Fruit fly (Drosophila melanogaster) whole organism, wandering third instar larva: ENCODE data around the gene CG7781.

Source experiments
- Abd-B ChIP-seq: fragments of >200 bp; optimal IDR thresholded peaks from 2 replicates; lab custom pipeline; 2017; ENCODE audit warnings: missing biosample characterization, missing genetic modification characterization
- CG32264 ChIP-seq: fragments of 200-800 bp; sonication (Bioruptor generic); optimal IDR thresholded peaks from 2 replicates; lab custom pipeline; 2016; ENCODE audit warnings: missing biosample characterization, missing genetic modification characterization
- CG9705 ChIP-seq: fragments of 200-800 bp; sonication (Bioruptor generic); optimal IDR thresholded peaks from 2 replicates; lab custom pipeline; 2018; ENCODE audit warnings: missing biosample characterization, mild to moderate bottlenecking, missing genetic modification characterization
- CrebA ChIP-seq: fragments of 200-800 bp; sonication (Bioruptor generic); optimal IDR thresholded peaks from 2 replicates; lab custom pipeline; 2016; ENCODE audit warnings: missing biosample characterization, mild to moderate bottlenecking, missing genetic modification characterization, borderline replicate concordance
- Dfd ChIP-seq: fragments of >200 bp; optimal IDR thresholded peaks from 2 replicates; lab custom pipeline; 2017; ENCODE audit warnings: missing biosample characterization, missing genetic modification characterization
- Dif ChIP-seq: fragments of 200-275, 200-300 bp; sonication (Bioruptor generic); optimal IDR thresholded peaks from 2 replicates; lab custom pipeline; 2018; ENCODE audit warnings: missing biosample characterization, missing genetic modification characterization; ENCODE audit not compliant: partially characterized antibody
- GATAd ChIP-seq: sonication (Bioruptor generic); optimal IDR thresholded peaks from 2 replicates; lab custom pipeline; 2016; ENCODE audit warnings: missing biosample characterization, missing genetic modification characterization
- HLH106 ChIP-seq: fragments of 200-800 bp; optimal IDR thresholded peaks from 3 replicates; lab custom pipeline; 2019; ENCODE audit warnings: missing biosample characterization, mild to moderate bottlenecking, missing genetic modification characterization, moderate library complexity
- Hnf4 ChIP-seq: fragments of 200-800 bp; sonication (Bioruptor generic); optimal IDR thresholded peaks from 2 replicates; lab custom pipeline; 2016; ENCODE audit warnings: missing biosample characterization, mild to moderate bottlenecking, missing genetic modification characterization
- Hr78 ChIP-seq: fragments of >200 bp; optimal IDR thresholded peaks from 2 replicates; lab custom pipeline; 2017; ENCODE audit warnings: missing biosample characterization, missing genetic modification characterization
- Hr83 ChIP-seq: fragments of 200-300 bp; sonication (Bioruptor generic); optimal IDR thresholded peaks from 2 replicates; lab custom pipeline; 2016; ENCODE audit warnings: missing biosample characterization, mild to moderate bottlenecking, missing genetic modification characterization, moderate library complexity; ENCODE audit not compliant: poor library complexity, severe bottlenecking
- Jra ChIP-seq: sonication (Bioruptor generic); optimal IDR thresholded peaks from 2 replicates; lab custom pipeline; 2016; ENCODE audit warnings: missing biosample characterization, missing genetic modification characterization
- Mio ChIP-seq: sonication (Bioruptor generic); optimal IDR thresholded peaks from 2 replicates; lab custom pipeline; 2016; ENCODE audit warnings: missing biosample characterization, missing genetic modification characterization
- Myc ChIP-seq: fragments of >200 bp; optimal IDR thresholded peaks from 2 replicates; lab custom pipeline; 2017
- N ChIP-seq: fragments of >200 bp; optimal IDR thresholded peaks from 2 replicates; lab custom pipeline; 2018; ENCODE audit warnings: missing biosample characterization, missing external identifiers, missing genetic modification characterization
- OdsH ChIP-seq: fragments of 200-800 bp; sonication (Bioruptor generic); optimal IDR thresholded peaks from 2 replicates; lab custom pipeline; 2016; ENCODE audit warnings: missing biosample characterization, mild to moderate bottlenecking, missing genetic modification characterization
- Rel ChIP-seq, 2 experiments: fragments of 200-800 bp; sonication (Bioruptor generic) in 1 of 2; optimal IDR thresholded peaks; 2 replicates in 1 of 2; 3 replicates in 1 of 2; lab custom pipeline; 2016 to 2019; ENCODE audit warnings: mild to moderate bottlenecking in 2 of 2, missing biosample characterization in 2 of 2, missing genetic modification characterization in 2 of 2, moderate library complexity in 1 of 2
- Sp1 ChIP-seq: fragments of 200-800 bp; sonication (Bioruptor generic); optimal IDR thresholded peaks from 3 replicates; lab custom pipeline; 2019; ENCODE audit warnings: missing biosample characterization, mild to moderate bottlenecking, missing genetic modification characterization, moderate library complexity
- Vsx2 ChIP-seq: fragments of 200-300, 225-300 bp; sonication (Bioruptor generic); optimal IDR thresholded peaks from 2 replicates; lab custom pipeline; 2018; ENCODE audit warnings: missing biosample characterization, missing genetic modification characterization; ENCODE audit not compliant: partially characterized antibody
- br ChIP-seq: fragments of 200-800 bp; sonication (Bioruptor generic); optimal IDR thresholded peaks from 2 replicates; lab custom pipeline; 2016; ENCODE audit warnings: missing biosample characterization, missing genetic modification characterization
- brk ChIP-seq: fragments of 200-800 bp; sonication (Bioruptor generic); optimal IDR thresholded peaks from 2 replicates; lab custom pipeline; 2016; ENCODE audit warnings: missing biosample characterization, mild to moderate bottlenecking, missing genetic modification characterization
- dl ChIP-seq, 2 experiments: fragments of 175-275, 200-275 bp in 1 of 2; fragments of 200-275 bp in 1 of 2; sonication (Bioruptor generic); optimal IDR thresholded peaks; lab custom pipeline; 2018; ENCODE audit warnings: mild to moderate bottlenecking in 2 of 2, missing biosample characterization in 2 of 2, missing genetic modification characterization in 2 of 2, moderate library complexity in 2 of 2; ENCODE audit not compliant: partially characterized antibody in 2 of 2, insufficient read depth in 1 of 2
- dmrt93B ChIP-seq: fragments of 200-800 bp; sonication (Bioruptor generic); optimal IDR thresholded peaks from 2 replicates; lab custom pipeline; 2018; ENCODE audit warnings: missing biosample characterization, mild to moderate bottlenecking, missing genetic modification characterization
- dsf ChIP-seq: sonication (Bioruptor generic); optimal IDR thresholded peaks from 2 replicates; lab custom pipeline; 2016; ENCODE audit warnings: missing biosample characterization, missing genetic modification characterization, borderline replicate concordance
- ey ChIP-seq: fragments of 200-800 bp; sonication (Bioruptor generic); optimal IDR thresholded peaks from 2 replicates; lab custom pipeline; 2016; ENCODE audit warnings: missing biosample characterization, missing genetic modification characterization
- foxo ChIP-seq, 2 experiments: fragments of 200-800 bp; sonication (Bioruptor generic); optimal IDR thresholded peaks; 2 replicates in 1 of 2; 3 replicates in 1 of 2; lab custom pipeline; 2016 to 2017; ENCODE audit warnings: missing biosample characterization in 2 of 2, missing genetic modification characterization in 2 of 2
- fru ChIP-seq: fragments of 200-800 bp; sonication (Bioruptor generic); optimal IDR thresholded peaks from 3 replicates; lab custom pipeline; 2016; ENCODE audit warnings: missing biosample characterization, mild to moderate bottlenecking, missing genetic modification characterization
- h ChIP-seq: fragments of 200-800 bp; sonication (Bioruptor generic); optimal IDR thresholded peaks from 3 replicates; lab custom pipeline; 2016; ENCODE audit warnings: missing biosample characterization, mild to moderate bottlenecking, missing genetic modification characterization
- jim ChIP-seq: fragments of 175-275, 200-325 bp; sonication (Bioruptor generic); optimal IDR thresholded peaks from 2 replicates; lab custom pipeline; 2016; ENCODE audit warnings: missing biosample characterization, mild to moderate bottlenecking, missing genetic modification characterization
- lola ChIP-seq: fragments of >200 bp; optimal IDR thresholded peaks from 2 replicates; lab custom pipeline; 2017; ENCODE audit warnings: missing biosample characterization, missing genetic modification characterization
- pan ChIP-seq: fragments of >200 bp; optimal IDR thresholded peaks from 2 replicates; lab custom pipeline; 2017
- psq ChIP-seq: fragments of 200-800 bp; sonication (Bioruptor generic); optimal IDR thresholded peaks from 3 replicates; lab custom pipeline; 2017; ENCODE audit warnings: missing biosample characterization, mild to moderate bottlenecking, missing genetic modification characterization, moderate library complexity
- rgr ChIP-seq: fragments of 200-800 bp; sonication (Bioruptor generic); optimal IDR thresholded peaks from 3 replicates; lab custom pipeline; 2016; ENCODE audit warnings: missing biosample characterization, mild to moderate bottlenecking, missing genetic modification characterization
- sage ChIP-seq: fragments of 200-800 bp; sonication (Bioruptor generic); optimal IDR thresholded peaks from 2 replicates; lab custom pipeline; 2016; ENCODE audit warnings: missing biosample characterization, mild to moderate bottlenecking, missing genetic modification characterization
- sv ChIP-seq: fragments of 200-800 bp; sonication (Bioruptor generic); optimal IDR thresholded peaks from 3 replicates; lab custom pipeline; 2016; ENCODE audit warnings: missing biosample characterization, missing genetic modification characterization
- tai ChIP-seq: sonication (Bioruptor generic); optimal IDR thresholded peaks from 2 replicates; lab custom pipeline; 2016; ENCODE audit warnings: missing biosample characterization, missing genetic modification characterization
- usp ChIP-seq: fragments of >200 bp; optimal IDR thresholded peaks from 2 replicates; lab custom pipeline; 2017; ENCODE audit warnings: missing biosample characterization, missing genetic modification characterization
- woc ChIP-seq: sonication (Bioruptor generic); optimal IDR thresholded peaks from 2 replicates; lab custom pipeline; 2016; ENCODE audit warnings: missing biosample characterization, mild to moderate bottlenecking, missing genetic modification characterization

CG7781 gene

dm6 chr2L:8292159-8292887 lies 32.9 kb downstream of the CG7781 start (continued):
- TF ChIP-seq ey (GFP tag; lab: Kevin White, UChicago) (peak; percentile 88), lola (GFP tag; lab: Kevin White, UChicago) (no peak), Myc (lab: Kevin White, UChicago) (no peak), woc (GFP tag; lab: Kevin White, UChicago) (peak; percentile 55), usp (no peak), Hnf4 (GFP tag; lab: Kevin White, UChicago) (peak; percentile 78), tai (GFP tag; lab: Kevin White, UChicago) (peak; percentile 80), Vsx2 (GFP tag; lab: Kevin White, UChicago) (no peak), dmrt93B (GFP tag; lab: Kevin White, UChicago) (peak; percentile 33)

dm6 chr2L:8290653-8291233 lies 34.5 kb downstream of the CG7781 start:
- TF ChIP-seq Sp1 (GFP tag; lab: Kevin White, UChicago): peak; percentile 85
- TF ChIP-seq GATAd (GFP tag; lab: Kevin White, UChicago): no peak
- TF ChIP-seq rgr (GFP tag; lab: Kevin White, UChicago): peak; percentile 83
- TF ChIP-seq Rel (GFP tag; optimal IDR thresholded peaks at IDR 0.05; lab: Kevin White, UChicago): peak; percentile 8
- peak; percentile 62 for TF ChIP-seq Rel (tag; optimal IDR thresholded peaks at IDR 0.05; lab: Kevin White, UChicago)
- peak; percentile 61 for TF ChIP-seq brk (GFP tag; lab: Kevin White, UChicago)
- TF ChIP-seq Hnf4 (GFP tag; lab: Kevin White, UChicago): peak; percentile 85
- TF ChIP-seq Mio (GFP tag; lab: Kevin White, UChicago): peak; percentile 15
- peak; percentile 59 for TF ChIP-seq CG32264 (GFP tag; lab: Kevin White, UChicago)
- no peak for TF ChIP-seq N (GFP tag; lab: Kevin White, UChicago)
- TF ChIP-seq Myc (lab: Kevin White, UChicago): no peak
- no peak for TF ChIP-seq lola (GFP tag; lab: Kevin White, UChicago)
- peak; percentile 30 to 89 for TF ChIP-seq foxo (GFP tag; optimal IDR thresholded peaks at IDR 0.05; lab: Kevin White, UChicago)
- TF ChIP-seq Abd-B (GFP tag; lab: Kevin White, UChicago): no peak
- TF ChIP-seq usp: no peak
- peak; percentile 85 for TF ChIP-seq br (GFP tag; lab: Kevin White, UChicago)
- TF ChIP-seq ey (GFP tag; lab: Kevin White, UChicago): peak; percentile 85
- no peak for TF ChIP-seq dsf
- TF ChIP-seq OdsH (GFP tag; lab: Kevin White, UChicago): peak; percentile 83
- no peak for TF ChIP-seq pan (lab: Kevin White, UChicago)
- no peak for TF ChIP-seq sv (GFP tag; lab: Kevin White, UChicago)
- peak; percentile 87 for TF ChIP-seq fru
- TF ChIP-seq psq: peak; percentile 76
- peak; percentile 63 for TF ChIP-seq CG9705 (GFP tag; lab: Kevin White, UChicago)
- no peak for TF ChIP-seq Vsx2 (GFP tag; lab: Kevin White, UChicago)
- TF ChIP-seq h (GFP tag; lab: Kevin White, UChicago): peak; percentile 89
- TF ChIP-seq HLH106 (tag; lab: Kevin White, UChicago): peak; percentile 87
- TF ChIP-seq tai (GFP tag; lab: Kevin White, UChicago): peak; percentile 81
- no peak for TF ChIP-seq Hr78 (GFP tag; lab: Kevin White, UChicago)
- TF ChIP-seq Dif: no peak
- peak; percentile 64 for TF ChIP-seq Jra (GFP tag; lab: Kevin White, UChicago)
- TF ChIP-seq sage (GFP tag; lab: Kevin White, UChicago): peak; percentile 73
- peak; percentile 85 for TF ChIP-seq woc (GFP tag; lab: Kevin White, UChicago)
- peak; percentile 62 for TF ChIP-seq CrebA (GFP tag; lab: Kevin White, UChicago)
- no peak for TF ChIP-seq dl (GFP tag; optimal IDR thresholded peaks at IDR 0.05; lab: Kevin White, UChicago; ENCODE audit: insufficient read depth in 1 of 2, partially characterized antibody in 2 of 2)
- peak; percentile 73 for TF ChIP-seq dmrt93B (GFP tag; lab: Kevin White, UChicago)
- no peak for TF ChIP-seq jim (GFP tag; lab: Kevin White, UChicago)
- TF ChIP-seq Hr83 (GFP tag; lab: Kevin White, UChicago): no peak
- TF ChIP-seq Dfd (GFP tag; lab: Kevin White, UChicago): no peak
- TF ChIP-seq, all 38 proteins: peak for 22
